Worm (Caenorhabditis elegans) whole organism, late embryonic: ENCODE data around the gene lst-4.
A peak's percentile ranks its signal among the peaks of the same experiment; 100 is the strongest.

Experiments
- C38D4.7 ChIP-seq: fragments of 200-800 bp; sonication (Bioruptor generic); optimal IDR thresholded peaks from 2 replicates; lab custom pipeline; 2018; ENCODE audit warnings: mild to moderate bottlenecking, missing genetic modification characterization, moderate library complexity, missing compliant biosample characterization
- F13H6.1 ChIP-seq: sonication (generic microtip); optimal IDR thresholded peaks from 2 replicates; lab custom pipeline; 2016; ENCODE audit warnings: missing genetic modification characterization, missing compliant biosample characterization
- K09A11.1 ChIP-seq: sonication (generic microtip); optimal IDR thresholded peaks from 2 replicates; lab custom pipeline; 2017; ENCODE audit warnings: antibody characterized with exemption, mild to moderate bottlenecking, missing genetic modification characterization, missing compliant biosample characterization; ENCODE audit not compliant: insufficient read depth
- Y22D7AL.16 ChIP-seq: sonication (generic microtip); optimal IDR thresholded peaks from 2 replicates; lab custom pipeline; 2016; ENCODE audit warnings: missing genetic modification characterization, missing compliant biosample characterization
- ama-1 ChIP-seq: fragments of 150-350 bp; optimal IDR thresholded peaks from 2 replicates; lab custom pipeline; 2014
- ceh-14 ChIP-seq: sonication (generic microtip); optimal IDR thresholded peaks from 2 replicates; lab custom pipeline; 2016; ENCODE audit warnings: missing genotype, missing genetic modification characterization, missing compliant biosample characterization
- ceh-18 ChIP-seq: sonication (generic microtip); optimal IDR thresholded peaks from 2 replicates; lab custom pipeline; 2016; ENCODE audit warnings: missing genetic modification characterization, missing compliant biosample characterization
- ceh-30 ChIP-seq: fragments of 150-350 bp; optimal IDR thresholded peaks from 2 replicates; lab custom pipeline; 2014; ENCODE audit warnings: missing biosample characterization, missing genetic modification characterization
- ceh-45 ChIP-seq: fragments of 200-800 bp; sonication (Bioruptor generic); IDR thresholded peaks from 2 replicates; pipeline ENCODE4 v1.3.6; 2022; ENCODE audit warnings: missing genetic modification reagents, missing genetic modification characterization, missing compliant biosample characterization
- ceh-48 ChIP-seq: sonication (generic microtip); optimal IDR thresholded peaks from 2 replicates; lab custom pipeline; 2016; ENCODE audit warnings: missing genetic modification characterization, inconsistent platforms, missing compliant biosample characterization
- ceh-6 ChIP-seq: fragments of 200-800 bp; sonication (Bioruptor generic); optimal IDR thresholded peaks from 2 replicates; lab custom pipeline; 2018; ENCODE audit warnings: mild to moderate bottlenecking, missing genetic modification characterization, missing compliant biosample characterization
- dve-1 ChIP-seq: sonication (generic microtip); optimal IDR thresholded peaks from 2 replicates; lab custom pipeline; 2017; ENCODE audit warnings: antibody characterized with exemption, mild to moderate bottlenecking, missing genetic modification characterization, missing compliant biosample characterization
- elt-2 ChIP-seq: sonication (generic microtip); optimal IDR thresholded peaks from 2 replicates; lab custom pipeline; 2016; ENCODE audit warnings: missing genetic modification reagents, missing genetic modification characterization, missing compliant biosample characterization
- elt-4 ChIP-seq: sonication (generic microtip); optimal IDR thresholded peaks from 2 replicates; lab custom pipeline; 2016; ENCODE audit warnings: missing genetic modification characterization, missing compliant biosample characterization
- eyg-1 ChIP-seq: sonication (generic microtip); optimal IDR thresholded peaks from 2 replicates; lab custom pipeline; 2016; ENCODE audit warnings: missing genotype, missing genetic modification characterization, missing compliant biosample characterization
- fax-1 ChIP-seq: sonication (generic microtip); optimal IDR thresholded peaks from 2 replicates; lab custom pipeline; 2016; ENCODE audit warnings: missing genotype, missing genetic modification characterization, missing compliant biosample characterization
- fkh-10 ChIP-seq: fragments of 150-350 bp; optimal IDR thresholded peaks from 2 replicates; lab custom pipeline; 2014; ENCODE audit warnings: missing biosample characterization, missing genetic modification reagents, missing genetic modification characterization
- gmeb-2 ChIP-seq: sonication (generic microtip); optimal IDR thresholded peaks from 2 replicates; lab custom pipeline; 2016; ENCODE audit warnings: missing genetic modification characterization, inconsistent platforms, missing compliant biosample characterization
- hlh-13 ChIP-seq: fragments of 200-800 bp; sonication (Bioruptor generic); optimal IDR thresholded peaks from 2 replicates; lab custom pipeline; 2018; ENCODE audit warnings: mild to moderate bottlenecking, missing genetic modification characterization, missing compliant biosample characterization
- hlh-15 ChIP-seq: sonication (generic microtip); optimal IDR thresholded peaks from 2 replicates; lab custom pipeline; 2016; ENCODE audit warnings: missing genetic modification characterization, missing compliant biosample characterization
- hlh-6 ChIP-seq: sonication (generic microtip); optimal IDR thresholded peaks from 2 replicates; lab custom pipeline; 2016; ENCODE audit warnings: missing genotype, missing genetic modification characterization, missing compliant biosample characterization
- lim-6 ChIP-seq: sonication (generic microtip); optimal IDR thresholded peaks from 2 replicates; lab custom pipeline; 2016; ENCODE audit warnings: missing genetic modification characterization, missing compliant biosample characterization
- lin-11 ChIP-seq: fragments of 200-800 bp; sonication (Bioruptor generic); optimal IDR thresholded peaks from 2 replicates; lab custom pipeline; 2018; ENCODE audit warnings: mild to moderate bottlenecking, missing genetic modification characterization, missing compliant biosample characterization
- madf-2 ChIP-seq: sonication (generic microtip); optimal IDR thresholded peaks from 2 replicates; lab custom pipeline; 2017; ENCODE audit warnings: missing genetic modification characterization, missing compliant biosample characterization
- nhr-232 ChIP-seq: sonication (generic microtip); optimal IDR thresholded peaks from 2 replicates; lab custom pipeline; 2016; ENCODE audit warnings: missing genetic modification characterization, missing compliant biosample characterization
- npax-4 ChIP-seq: sonication (generic microtip); optimal IDR thresholded peaks from 2 replicates; lab custom pipeline; 2016; ENCODE audit warnings: missing genetic modification characterization, missing compliant biosample characterization
- odd-2 ChIP-seq: sonication (generic microtip); optimal IDR thresholded peaks from 2 replicates; lab custom pipeline; 2017; ENCODE audit warnings: antibody characterized with exemption, mild to moderate bottlenecking, missing genetic modification characterization, missing compliant biosample characterization
- pax-1 ChIP-seq: fragments of 150-350 bp; optimal IDR thresholded peaks from 2 replicates; lab custom pipeline; 2014; ENCODE audit warnings: missing biosample characterization, missing genetic modification characterization
- pha-2 ChIP-seq: sonication (generic microtip); optimal IDR thresholded peaks from 2 replicates; lab custom pipeline; 2017; ENCODE audit warnings: mild to moderate bottlenecking, missing genetic modification characterization, missing compliant biosample characterization
- pha-4 ChIP-seq: fragments of 150-350 bp; optimal IDR thresholded peaks from 2 replicates; lab custom pipeline; 2018; ENCODE audit warnings: missing biosample characterization, missing genetic modification reagents, missing genetic modification characterization
- pqm-1 ChIP-seq: sonication (generic microtip); optimal IDR thresholded peaks from 2 replicates; lab custom pipeline; 2016; ENCODE audit warnings: missing genetic modification characterization, missing compliant biosample characterization
- pros-1 ChIP-seq: fragments of 150-350 bp; optimal IDR thresholded peaks from 2 replicates; lab custom pipeline; 2014; ENCODE audit warnings: missing biosample characterization, missing genetic modification reagents, missing genetic modification characterization
- sox-2 ChIP-seq: fragments of 200-800 bp; sonication (Bioruptor generic); IDR thresholded peaks from 2 replicates; pipeline ENCODE4 v1.3.6; 2022; ENCODE audit warnings: missing genetic modification reagents, missing genetic modification characterization, missing compliant biosample characterization
- sox-4 ChIP-seq: sonication (generic microtip); optimal IDR thresholded peaks from 2 replicates; lab custom pipeline; 2017; ENCODE audit warnings: mild to moderate bottlenecking, missing genetic modification characterization, inconsistent platforms, missing compliant biosample characterization
- tbx-2 ChIP-seq: sonication (generic microtip); optimal IDR thresholded peaks from 2 replicates; lab custom pipeline; 2016; ENCODE audit warnings: missing genetic modification characterization, missing compliant biosample characterization
- unc-3 ChIP-seq, 2 experiments: fragments of 200-800 bp in 1 of 2; sonication (Bioruptor generic) in 1 of 2; sonication (generic microtip) in 1 of 2; conservative IDR thresholded peaks in 1 of 2; optimal IDR thresholded peaks in 1 of 2; 2 replicates each; pipeline versions ENCODE4 v1.3.6 to Lab custom; 2016 to 2022; ENCODE audit warnings: missing compliant biosample characterization in 2 of 2, missing genetic modification characterization in 2 of 2, missing genetic modification reagents in 1 of 2
- unc-42 ChIP-seq: sonication (generic microtip); optimal IDR thresholded peaks from 2 replicates; lab custom pipeline; 2016; ENCODE audit warnings: missing genotype, missing genetic modification characterization, missing compliant biosample characterization
- unc-86 ChIP-seq: sonication (generic microtip); optimal IDR thresholded peaks from 2 replicates; lab custom pipeline; 2016; ENCODE audit warnings: missing genetic modification characterization, missing compliant biosample characterization
- zip-5 ChIP-seq: sonication (generic microtip); optimal IDR thresholded peaks from 2 replicates; lab custom pipeline; 2016; ENCODE audit warnings: missing genetic modification characterization, missing compliant biosample characterization

The lst-4 gene

ce11 chrIV:14013692-14014091 is 56.0 kb downstream of the lst-4 start (continued):
- TF ChIP-seq ceh-45 (GFP tag; lab: Robert Waterston, UW) = no peak
- no peak for TF ChIP-seq dve-1
- TF ChIP-seq madf-2 = no peak
- TF ChIP-seq tbx-2 (tag; lab: Kevin White, UChicago) = peak; percentile 10
- no peak for TF ChIP-seq elt-4 (tag; lab: Kevin White, UChicago)
- TF ChIP-seq ama-1 = no peak
- no peak for TF ChIP-seq ceh-30 (tag; lab: Kevin White, UChicago)
- no peak for TF ChIP-seq hlh-6
- no peak for TF ChIP-seq K09A11.1 (tag; lab: Kevin White, UChicago)
- no peak for TF ChIP-seq pax-1 (tag; lab: Kevin White, UChicago)
- TF ChIP-seq pqm-1 (tag; lab: Kevin White, UChicago) = no peak
- TF ChIP-seq elt-2 = peak; percentile 63
- no peak for TF ChIP-seq ceh-14
- peak; percentile 27 for TF ChIP-seq unc-86 (tag; lab: Kevin White, UChicago)
- TF ChIP-seq npax-4 (tag; lab: Kevin White, UChicago) = no peak
- no peak for TF ChIP-seq ceh-48 (tag; lab: Kevin White, UChicago)
- no peak for TF ChIP-seq sox-4 (tag; lab: Kevin White, UChicago)
- no peak for TF ChIP-seq sox-2 (GFP tag; lab: Robert Waterston, UW)
- TF ChIP-seq lin-11 = peak; percentile 56
- TF ChIP-seq pha-4 (tag; lab: Kevin White, UChicago) = no peak
- peak; percentile 6 for TF ChIP-seq zip-5
- TF ChIP-seq ceh-6 = no peak
- peak; percentile 59 for TF ChIP-seq C38D4.7 (GFP tag; lab: Kevin White, UChicago)
- TF ChIP-seq lim-6 (tag; lab: Kevin White, UChicago) = no peak
- peak; percentile 51 for TF ChIP-seq pha-2 (tag; lab: Kevin White, UChicago)
- no peak for TF ChIP-seq ceh-18 (tag; lab: Kevin White, UChicago)
- 0 out of 2 replicates have a peak, but pooled peaks have one; percentile 19 for TF ChIP-seq unc-3 (GFP tag; conservative IDR thresholded peaks at IDR 0.05; lab: Robert Waterston, UW)
- no peak for TF ChIP-seq unc-3 (tag; optimal IDR thresholded peaks at IDR 0.05; lab: Kevin White, UChicago)
- no peak for TF ChIP-seq eyg-1 (tag; lab: Kevin White, UChicago)
- no peak for TF ChIP-seq gmeb-2
- peak; percentile 28 for TF ChIP-seq Y22D7AL.16 (tag; lab: Kevin White, UChicago)
- peak; percentile 8 for TF ChIP-seq odd-2
- TF ChIP-seq F13H6.1 = no peak
- no peak for TF ChIP-seq hlh-13 (GFP tag; lab: Kevin White, UChicago)
- TF ChIP-seq nhr-232 = peak; percentile 55
- no peak for TF ChIP-seq fax-1 (tag; lab: Kevin White, UChicago)
- TF ChIP-seq hlh-15 (tag; lab: Kevin White, UChicago) = no peak
- TF ChIP-seq fkh-10 (GFP tag; lab: Kevin White, UChicago) = no peak
- TF ChIP-seq pros-1 (tag; lab: Kevin White, UChicago) = no peak
- no peak for TF ChIP-seq unc-42 (tag; lab: Kevin White, UChicago)
